Worm (Caenorhabditis elegans): ENCODE results near the gene C50B6.7.
A peak's percentile ranks its signal among the peaks of the same experiment; 100 is the strongest.

The C50B6.7 gene

DNA sequence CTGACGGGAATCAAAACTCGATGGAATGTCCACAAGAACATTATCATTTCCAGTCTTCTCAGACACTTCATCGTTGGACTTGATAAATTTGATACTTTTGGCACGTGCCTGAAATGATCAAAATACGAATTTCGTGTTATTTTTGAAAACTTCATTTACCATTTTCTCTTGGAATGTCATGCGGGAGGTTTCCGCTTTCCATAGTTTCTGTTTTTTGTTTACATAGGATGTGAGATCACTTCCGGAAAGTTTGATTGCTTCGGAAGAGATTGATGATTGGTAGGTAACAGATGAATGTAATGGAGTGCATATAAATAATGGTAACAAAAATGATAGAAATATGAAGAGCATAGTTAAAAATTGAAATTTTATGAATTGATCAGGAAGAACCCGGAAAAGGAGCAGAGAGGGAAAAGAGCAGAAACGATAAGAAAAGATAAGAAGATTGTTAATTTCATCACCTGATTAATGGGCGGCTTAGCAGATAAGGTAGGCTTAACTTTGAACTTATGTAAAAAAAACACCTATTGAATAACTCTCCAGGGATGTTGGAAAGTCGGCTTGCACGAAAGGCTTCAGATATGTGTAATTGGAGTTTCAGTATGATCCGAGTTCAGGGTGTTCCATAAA is 33.0 kb upstream of the C50B6.7 start, which contains the start of gene F32H5.1:
F32H5.1 (minus strand) TSS at position 386 of the 630 bp plus-strand sequence.
- TF ChIP-seq jun-1 (tag; optimal IDR thresholded peaks at IDR 0.05) (no peak), nhr-71 (tag; optimal IDR thresholded peaks at IDR 0.05) (peak; percentile 64), lin-15B (tag; optimal IDR thresholded peaks at IDR 0.05) (no peak), Y116A8C.19 (tag; optimal IDR thresholded peaks at IDR 0.05; ENCODE audit: borderline replicate concordance) (no peak), lin-14 (GFP tag; optimal IDR thresholded peaks at IDR 0.05) (peak; percentile 15), ama-1 (optimal IDR thresholded peaks at IDR 0.05) (no peak), snpc-4 (tag; optimal IDR thresholded peaks at IDR 0.05) (no peak), sox-4 (tag; optimal IDR thresholded peaks at IDR 0.05) (no peak), mef-2 (tag; optimal IDR thresholded peaks at IDR 0.05) (no peak), ceh-90 (tag; optimal IDR thresholded peaks at IDR 0.05) (no peak), elt-2 (tag; optimal IDR thresholded peaks at IDR 0.05) (peak; percentile 91), sup-37 (GFP tag; optimal IDR thresholded peaks at IDR 0.05) (no peak), ets-5 (GFP tag; IDR thresholded peaks at IDR 0.05) (no peak), F16B12.6 (tag; optimal IDR thresholded peaks at IDR 0.05) (no peak), efl-1 (optimal IDR thresholded peaks at IDR 0.05) (no peak), efl-1 (GFP tag; optimal IDR thresholded peaks at IDR 0.05 in 1 of 2) (no peak), mab-9 (GFP tag; IDR thresholded peaks at IDR 0.05) (no peak), pax-3 (tag; optimal IDR thresholded peaks at IDR 0.05) (no peak), ceh-88 (GFP tag; IDR thresholded peaks at IDR 0.05) (no peak), tbx-2 (tag; optimal IDR thresholded peaks at IDR 0.05) (no peak), lin-35 (GFP tag; optimal IDR thresholded peaks at IDR 0.05) (peak in 1 of 2 experiments; percentile 30), efl-3 (GFP tag; optimal IDR thresholded peaks at IDR 0.05) (no peak), nhr-20 (tag; optimal IDR thresholded peaks at IDR 0.05) (peak; percentile 35), ceh-63 (GFP tag; optimal IDR thresholded peaks at IDR 0.05) (no peak), fkh-10 (GFP tag; optimal IDR thresholded peaks at IDR 0.05) (no peak), vab-15 (tag; optimal IDR thresholded peaks at IDR 0.05) (no peak), hlh-17 (GFP tag; optimal IDR thresholded peaks at IDR 0.05; ENCODE audit: borderline replicate concordance) (no peak), aha-1 (tag; optimal IDR thresholded peaks at IDR 0.05) (no peak), ceh-8 (GFP tag; optimal IDR thresholded peaks at IDR 0.05) (no peak), unc-86 (tag; optimal IDR thresholded peaks at IDR 0.05) (no peak), nhr-85 (tag) (peak; percentile 65), ztf-4 (tag; optimal IDR thresholded peaks at IDR 0.05) (no peak), unc-98 (GFP tag; IDR thresholded peaks at IDR 0.05) (no peak), grh-1 (GFP tag; IDR thresholded peaks at IDR 0.05) (no peak), mep-1 (tag; optimal IDR thresholded peaks at IDR 0.05) (no peak), ztf-11 (tag; optimal IDR thresholded peaks at IDR 0.05) (no peak), nhr-19 (GFP tag; conservative IDR thresholded peaks at IDR 0.05) (no peak), aly-2 (tag; optimal IDR thresholded peaks at IDR 0.05) (no peak), pqm-1 (tag; optimal IDR thresholded peaks at IDR 0.05) (no peak), hlh-4 (tag; optimal IDR thresholded peaks at IDR 0.05) (no peak), unc-62 (GFP tag; optimal IDR thresholded peaks at IDR 0.05) (no peak), lin-13 (GFP tag; optimal IDR thresholded peaks at IDR 0.05) (no peak), rnt-1 (tag; optimal IDR thresholded peaks at IDR 0.05) (no peak), dsc-1 (tag; optimal IDR thresholded peaks at IDR 0.05) (peak; percentile 6), fkh-4 (tag; optimal IDR thresholded peaks at IDR 0.05; ENCODE audit: borderline replicate concordance) (no peak), zag-1 (tag; optimal IDR thresholded peaks at IDR 0.05) (no peak), ces-1 (GFP tag; optimal IDR thresholded peaks at IDR 0.05) (no peak), egl-27 (tag; optimal IDR thresholded peaks at IDR 0.05) (no peak), elt-3 (tag; optimal IDR thresholded peaks at IDR 0.05) (no peak), snu-23 (GFP tag; optimal IDR thresholded peaks at IDR 0.05) (peak; percentile 15), blmp-1 (tag; optimal IDR thresholded peaks at IDR 0.05) (peak; percentile 26), nhr-90 (tag; optimal IDR thresholded peaks at IDR 0.05; ENCODE audit: poor library complexity) (no peak), lir-3 (tag; optimal IDR thresholded peaks at IDR 0.05; ENCODE audit: poor library complexity) (no peak)
